Worm (Caenorhabditis elegans): ENCODE data around the gene R12H7.4.

R12H7.4 gene

ce11 chrX:13232259-13232658 lies 15.4 kb downstream of the R12H7.4 start, which contains the start of gene bgnt-1.5:
Gene bgnt-1.5 (minus strand): TSS chrX:13232359.
- no peak for TF ChIP-seq F22D6.2 (tag; optimal IDR thresholded peaks at IDR 0.05)
- TF ChIP-seq madf-10 (tag; optimal IDR thresholded peaks at IDR 0.05): no peak
- TF ChIP-seq madf-8 (GFP tag; conservative IDR thresholded peaks at IDR 0.05): no peak
- no peak for TF ChIP-seq hlh-12 (tag; optimal IDR thresholded peaks at IDR 0.05)
- no peak for TF ChIP-seq hrde-1 (tag; optimal IDR thresholded peaks at IDR 0.05; ENCODE audit: borderline replicate concordance)
- TF ChIP-seq tbp1 (GFP tag; optimal IDR thresholded peaks at IDR 0.05): no peak
- TF ChIP-seq ceh-58 (GFP tag; IDR thresholded peaks at IDR 0.05): no peak
- no peak for TF ChIP-seq sea-2 (GFP tag; IDR thresholded peaks at IDR 0.05)
- TF ChIP-seq Y53G8AR.9 (GFP tag; conservative IDR thresholded peaks at IDR 0.05): no peak
- TF ChIP-seq snpc-1.1 (tag; optimal IDR thresholded peaks at IDR 0.05; ENCODE audit: insufficient read depth): no peak
- no peak for TF ChIP-seq madf-3 (GFP tag; IDR thresholded peaks at IDR 0.05)
- no peak for TF ChIP-seq snpc-4 (GFP tag; optimal IDR thresholded peaks at IDR 0.05)
- TF ChIP-seq snpc-4 (tag; optimal IDR thresholded peaks at IDR 0.05): no peak
- no peak for TF ChIP-seq die-1 (tag; optimal IDR thresholded peaks at IDR 0.05)
- TF ChIP-seq aptf-2 (GFP tag; conservative IDR thresholded peaks at IDR 0.05): no peak
- TF ChIP-seq tlf-1 (GFP tag; optimal IDR thresholded peaks at IDR 0.05): no peak
- TF ChIP-seq xnd-1 (tag; optimal IDR thresholded peaks at IDR 0.05): no peak

ce11 chrX:13234879-13235278 lies 18.0 kb downstream of the R12H7.4 start, which contains the start of gene K08H2.2:
Gene K08H2.2 (minus strand): TSS chrX:13234979.
- TF ChIP-seq ekl-4 (GFP tag; IDR thresholded peaks at IDR 0.05): no peak
- no peak for TF ChIP-seq unc-130 (GFP tag; optimal IDR thresholded peaks at IDR 0.05)
- no peak for TF ChIP-seq athp-1 (tag; optimal IDR thresholded peaks at IDR 0.05)

ce11 chrX:13237102-13237501 lies 20.2 kb downstream of the R12H7.4 start, which contains the start of gene K08H2.3:
Gene K08H2.3 (plus strand): TSS chrX:13237402.
- TF ChIP-seq atf-7 (tag; optimal IDR thresholded peaks at IDR 0.05) (no peak), hmg-1.2 (GFP tag; IDR thresholded peaks at IDR 0.05) (no peak), chd-7 (tag; optimal IDR thresholded peaks at IDR 0.05) (no peak), zfh-2 (GFP tag; conservative IDR thresholded peaks at IDR 0.05) (no peak), F33H1.4 (GFP tag; IDR thresholded peaks at IDR 0.05) (no peak)

- no peak for TF ChIP-seq K12H6.12 (tag; optimal IDR thresholded peaks at IDR 0.05)
- no peak for TF ChIP-seq attf-5 (GFP tag; optimal IDR thresholded peaks at IDR 0.05)
- TF ChIP-seq Y53F4B.3 (GFP tag; IDR thresholded peaks at IDR 0.05): no peak
- no peak for TF ChIP-seq egl-18 (GFP tag; IDR thresholded peaks at IDR 0.05)
- no peak for TF ChIP-seq rcor-1 (GFP tag; IDR thresholded peaks at IDR 0.05)
- no peak for TF ChIP-seq madf-8 (GFP tag; conservative IDR thresholded peaks at IDR 0.05)
- TF ChIP-seq sdz-38 (tag; optimal IDR thresholded peaks at IDR 0.05): no peak
- TF ChIP-seq ets-4 (GFP tag; optimal IDR thresholded peaks at IDR 0.05): no peak
- TF ChIP-seq B0261.1 (tag; optimal IDR thresholded peaks at IDR 0.05): no peak
These were observed 21.3 kb downstream of the R12H7.4 start, which contains the start of gene K08H2.4 for ce11 chrX:13238197-13238596. Gene K08H2.4 (plus strand): TSS chrX:13238497.

ce11 chrX:13242231-13242630 lies 25.3 kb downstream of the R12H7.4 start, which contains the start of gene K08H2.5:
Gene K08H2.5 (minus strand): TSS chrX:13242331.
- TF ChIP-seq F37B4.10 (GFP tag; IDR thresholded peaks at IDR 0.05) (no peak), F57C9.4 (tag; optimal IDR thresholded peaks at IDR 0.05) (no peak), sdz-38 (tag; optimal IDR thresholded peaks at IDR 0.05) (no peak), ekl-4 (GFP tag; IDR thresholded peaks at IDR 0.05) (no peak), efl-1 (GFP tag; optimal IDR thresholded peaks at IDR 0.05) (no peak), fkh-3 (tag; optimal IDR thresholded peaks at IDR 0.05) (no peak)

All from whole organism, young adult.